Fruit fly (Drosophila melanogaster) Kc167 (cell line): ENCODE results near the gene HemK2.

Experiments
- h ChIP-seq: fragments of >200 bp; optimal IDR thresholded peaks from 3 replicates; lab custom pipeline; 2018; ENCODE audit warnings: missing external identifiers
- insv ChIP-seq: fragments of >200 bp; optimal IDR thresholded peaks from 3 replicates; lab custom pipeline; 2018; ENCODE audit warnings: missing external identifiers
- psq ChIP-seq: fragments of >200 bp; optimal IDR thresholded peaks from 2 replicates; lab custom pipeline; 2017; ENCODE audit warnings: missing external identifiers
- ttk ChIP-seq: sonication (Bioruptor generic); optimal IDR thresholded peaks from 2 replicates; lab custom pipeline; 2017; ENCODE audit warnings: missing external identifiers

DNA sequence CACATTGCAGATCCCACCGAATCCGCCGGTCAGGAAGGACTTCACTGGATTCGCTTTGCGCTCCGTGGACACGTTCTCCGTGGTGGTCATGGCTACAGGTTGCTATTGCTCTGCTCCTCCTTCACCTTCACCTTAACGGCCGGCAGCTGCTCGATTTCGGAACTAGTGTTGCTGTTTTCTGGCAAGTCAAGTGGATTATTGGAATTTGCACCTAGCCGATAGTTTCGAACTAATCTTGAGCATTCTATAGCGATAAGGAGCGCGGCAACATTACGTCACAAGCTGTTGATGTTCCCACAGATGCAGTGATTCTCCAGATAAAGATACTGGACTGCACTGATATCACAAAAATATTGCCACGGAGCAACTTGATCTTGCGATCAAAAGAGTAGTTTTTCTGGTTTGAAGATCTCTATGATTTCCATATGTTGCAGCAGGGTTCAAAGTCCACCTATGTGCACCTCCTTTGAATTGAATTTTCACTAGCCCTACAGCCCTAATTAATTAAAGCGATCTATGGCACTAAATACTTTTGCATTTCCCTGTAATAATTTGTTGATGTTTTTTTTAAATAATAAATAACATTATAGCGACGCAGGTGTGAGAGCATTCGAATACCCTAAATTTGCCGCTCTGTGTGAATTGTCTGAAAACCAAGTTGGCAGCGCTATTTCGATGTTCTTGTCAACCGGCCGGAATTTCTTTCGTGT, 10.2 kb upstream of the HemK2 start, which contains the start of the genes colt and HINT1:
- TF ChIP-seq h = no peak
- no peak for TF ChIP-seq ttk (lab: Kevin White, UChicago)
- TF ChIP-seq psq (lab: Kevin White, UChicago) = no peak
- TF ChIP-seq insv (lab: Kevin White, UChicago) = no peak
